Worm (Caenorhabditis elegans) whole organism, L2 larva: ENCODE data around the gene F19B10.1.

Source experiments
- ceh-16 ChIP-seq: fragments of 150-350 bp; optimal IDR thresholded peaks from 2 replicates; lab custom pipeline; 2014; ENCODE audit warnings: missing biosample characterization, missing genetic modification characterization
- ceh-82 ChIP-seq: fragments of 150-350 bp; optimal IDR thresholded peaks from 2 replicates; lab custom pipeline; 2014; ENCODE audit warnings: missing biosample characterization, missing genetic modification characterization
- fos-1 ChIP-seq: fragments of 150-350 bp; optimal IDR thresholded peaks from 2 replicates; lab custom pipeline; 2014; ENCODE audit warnings: missing biosample characterization, missing genetic modification characterization
- nhr-11 ChIP-seq: fragments of 150-350 bp; optimal IDR thresholded peaks from 2 replicates; lab custom pipeline; 2014; ENCODE audit warnings: missing biosample characterization, missing genetic modification characterization
- nhr-237 ChIP-seq: fragments of 150-350 bp; optimal IDR thresholded peaks from 2 replicates; lab custom pipeline; 2014; ENCODE audit warnings: missing biosample characterization, missing genetic modification characterization
- sma-9 ChIP-seq, 2 experiments: fragments of 150-350 bp in 1 of 2; sonication (generic microtip) in 1 of 2; optimal IDR thresholded peaks; 2 replicates each; lab custom pipeline; 2014 to 2016; ENCODE audit warnings: missing genetic modification characterization in 2 of 2, mild to moderate bottlenecking in 1 of 2, missing biosample characterization in 1 of 2, missing compliant biosample characterization in 1 of 2, missing genetic modification reagents in 1 of 2, moderate library complexity in 1 of 2
- unc-62 ChIP-seq: fragments of 150-350 bp; optimal IDR thresholded peaks from 2 replicates; lab custom pipeline; 2014; ENCODE audit warnings: missing biosample characterization, missing genetic modification reagents, missing genetic modification characterization

DNA sequence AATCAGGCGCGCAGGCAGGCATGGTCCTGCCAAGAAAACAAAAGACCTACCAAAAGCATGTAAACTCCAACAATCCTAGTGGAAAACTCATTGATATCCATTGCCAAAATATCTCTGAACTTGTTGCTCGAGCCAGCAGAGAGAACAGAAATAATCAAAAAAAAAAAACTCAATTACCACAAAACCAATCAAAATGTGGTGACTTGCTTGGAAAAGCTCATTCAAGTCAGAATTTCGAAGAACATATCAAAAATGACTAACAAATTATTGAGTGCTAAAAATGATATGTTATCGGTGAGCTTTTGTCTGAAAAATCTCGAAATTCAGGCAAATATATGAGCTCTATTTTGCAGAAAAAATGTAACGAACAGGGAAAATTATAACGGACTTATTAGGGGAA is 18.3 kb downstream of the F19B10.1 start, which contains the start of gene srx-105:
- TF ChIP-seq sma-9 (GFP tag; optimal IDR thresholded peaks at IDR 0.05; lab: Kevin White, UChicago) (no peak), sma-9 (tag; optimal IDR thresholded peaks at IDR 0.05; lab: Kevin White, UChicago) (no peak), nhr-11 (no peak), nhr-237 (no peak), ceh-82 (no peak), unc-62 (GFP tag; lab: Kevin White, UChicago) (no peak), fos-1 (tag; lab: Kevin White, UChicago) (no peak), ceh-16 (tag; lab: Kevin White, UChicago) (no peak)
